Worm (Caenorhabditis elegans): Measurements from ENCODE around the gene E02H9.13.
"Not testable (repeated sequence)": the region's sequence is repeated elsewhere in the genome, so short reads cannot be mapped to it uniquely, and the experiment has no call there.

Gene E02H9.13

DNA sequence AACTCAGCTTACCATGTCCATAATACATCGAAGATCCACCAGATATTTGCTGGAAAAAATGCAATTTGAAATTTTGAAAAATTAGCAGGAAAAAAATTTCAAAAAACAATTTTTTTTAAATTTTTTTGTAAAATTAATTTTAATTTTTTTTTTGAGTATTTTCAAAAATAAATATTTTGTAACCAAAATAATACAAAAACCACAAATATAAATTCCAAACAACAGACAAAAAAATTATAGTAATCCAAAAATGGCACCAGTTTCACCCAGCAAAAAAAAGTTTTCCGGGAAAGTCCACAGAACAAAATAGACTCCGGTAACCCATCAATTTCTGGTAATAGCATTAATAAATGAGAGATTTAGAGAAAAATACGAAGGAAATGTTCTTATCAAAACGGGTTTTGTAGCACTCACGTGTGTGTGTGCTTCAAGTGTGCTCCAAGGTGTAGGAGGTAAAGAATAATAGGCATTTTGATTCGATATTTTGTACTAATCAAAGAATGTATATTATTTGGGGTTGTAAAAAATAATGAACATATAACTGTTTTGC, 16.3 kb upstream of the E02H9.13 start, which contains the start of gene nhr-121 (continued):
- TF ChIP-seq Y48G9A.11 (GFP tag; IDR thresholded peaks at IDR 0.05) (no peak), lim-7 (GFP tag; IDR thresholded peaks at IDR 0.05) (no peak), cey-2 (tag; optimal IDR thresholded peaks at IDR 0.05; ENCODE audit: borderline replicate concordance, insufficient read depth) (no peak), hlh-11 (tag; optimal IDR thresholded peaks at IDR 0.05) (peak; percentile 61), lin-15B (tag; optimal IDR thresholded peaks at IDR 0.05) (no peak), dve-1 (tag; optimal IDR thresholded peaks at IDR 0.05; ENCODE audit: insufficient read depth) (peak; percentile 72), pha-4 (GFP tag; IDR thresholded peaks at IDR 0.05) (no peak), pha-4 (tag; optimal IDR thresholded peaks at IDR 0.05) (no peak)

DNA sequence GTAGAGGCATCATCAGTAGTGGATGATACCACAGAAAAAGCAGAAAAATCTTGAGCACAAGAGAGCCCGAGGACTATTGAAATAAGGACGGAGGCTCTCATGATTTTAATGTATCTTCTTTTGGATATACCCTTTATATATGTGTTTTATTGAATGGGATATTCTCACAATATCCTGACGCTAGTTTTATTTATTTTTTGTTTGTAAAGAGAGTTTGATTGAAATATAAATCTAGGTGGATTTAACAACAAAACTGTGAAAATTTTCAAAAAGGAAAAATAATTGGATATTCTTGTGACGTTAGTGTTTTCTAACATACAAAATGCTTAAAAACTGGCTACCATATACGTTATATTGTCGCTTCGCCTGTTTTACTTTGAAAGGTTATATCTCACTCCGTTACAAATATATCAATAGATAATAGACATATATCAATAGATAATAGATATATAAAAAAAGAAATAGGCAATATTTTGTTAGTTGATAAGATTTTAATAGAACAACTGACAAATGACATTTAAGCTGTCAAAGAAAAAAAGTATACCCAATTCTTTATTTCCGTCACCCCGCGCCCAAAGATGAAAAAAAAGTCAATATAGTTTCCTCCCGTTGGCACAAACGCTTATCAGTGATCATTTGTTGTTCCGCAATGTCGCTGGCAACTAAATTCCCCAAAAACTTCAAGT, 7.2 kb upstream of the E02H9.13 start, which contains the start of the genes E02H9.7 and klo-2:
Gene E02H9.7, minus strand, starts transcription at position 101 of the 686 bp plus-strand sequence.
Gene klo-2, plus strand, starts transcription at position 636 of the 686 bp plus-strand sequence.
- TF ChIP-seq daf-19 (GFP tag; conservative IDR thresholded peaks at IDR 0.05): no peak
- TF ChIP-seq madf-9 (GFP tag; conservative IDR thresholded peaks at IDR 0.05): no peak
- TF ChIP-seq pqm-1 (tag; optimal IDR thresholded peaks at IDR 0.05): peak; percentile 15
- no peak for TF ChIP-seq egl-27 (tag; optimal IDR thresholded peaks at IDR 0.05)
- TF ChIP-seq nhr-6 (tag; optimal IDR thresholded peaks at IDR 0.05): no peak
- no peak for TF ChIP-seq zag-1 (tag; optimal IDR thresholded peaks at IDR 0.05)
- TF ChIP-seq snpc-1.2 (GFP tag; IDR thresholded peaks at IDR 0.05): no peak
- TF ChIP-seq nhr-111 (GFP tag; optimal IDR thresholded peaks at IDR 0.05): no peak
- no peak for TF ChIP-seq nhr-42 (GFP tag; IDR thresholded peaks at IDR 0.05)
- TF ChIP-seq spr-1 (tag; optimal IDR thresholded peaks at IDR 0.05): no peak
- peak; percentile 0 for TF ChIP-seq nhr-28 (tag; optimal IDR thresholded peaks at IDR 0.05)

DNA sequence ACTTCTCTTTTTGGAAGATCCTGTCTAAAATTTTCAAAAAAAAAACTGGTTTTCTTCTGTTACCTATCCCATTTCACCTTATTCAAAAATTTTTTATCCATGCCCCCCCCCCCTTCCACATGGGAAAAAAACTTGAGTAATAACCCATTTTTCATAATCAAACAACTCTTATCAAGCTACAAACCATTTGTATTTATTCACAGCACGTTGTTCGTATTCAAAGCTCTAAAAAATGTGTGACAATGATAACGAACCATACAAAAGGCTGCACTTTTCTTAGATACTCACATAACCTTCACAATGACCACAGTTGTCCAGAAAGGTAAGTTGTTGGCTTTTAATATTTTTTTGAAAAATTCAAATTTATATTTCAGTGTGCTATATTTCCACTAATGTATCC, 2.7 kb downstream of the E02H9.13 start, which contains the start of gene E02H9.6:
Gene E02H9.6, plus strand, starts transcription at position 301 of the 400 bp plus-strand sequence.
- TF ChIP-seq Y75B8A.6 (GFP tag; IDR thresholded peaks at IDR 0.05); D1046.2 (GFP tag; IDR thresholded peaks at IDR 0.05); dpl-1 (GFP tag; optimal IDR thresholded peaks at IDR 0.05): not testable (repeated sequence)

DNA sequence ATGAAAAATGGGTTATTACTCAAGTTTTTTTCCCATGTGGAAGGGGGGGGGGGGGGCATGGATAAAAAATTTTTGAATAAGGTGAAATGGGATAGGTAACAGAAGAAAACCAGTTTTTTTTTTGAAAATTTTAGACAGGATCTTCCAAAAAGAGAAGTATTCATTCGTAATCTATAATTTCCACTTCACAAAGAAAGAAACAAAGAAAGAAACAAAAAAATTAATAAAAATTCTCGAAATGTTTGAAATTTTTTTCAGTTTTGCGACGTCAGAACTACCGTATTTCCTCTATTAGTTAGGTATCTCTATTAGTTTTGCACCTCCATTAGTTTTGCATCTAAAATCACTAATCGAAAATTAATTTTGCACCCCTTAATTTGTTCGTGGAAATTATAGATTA, 3.2 kb downstream of the E02H9.13 start, which contains the start of gene W04B5.6:
Gene W04B5.6, minus strand, starts transcription at position 101 of the 400 bp plus-strand sequence.
- TF ChIP-seq F37D6.2 (tag; optimal IDR thresholded peaks at IDR 0.05); nhr-42 (GFP tag; IDR thresholded peaks at IDR 0.05); set-16 (GFP tag; IDR thresholded peaks at IDR 0.05): not testable (repeated sequence)

DNA sequence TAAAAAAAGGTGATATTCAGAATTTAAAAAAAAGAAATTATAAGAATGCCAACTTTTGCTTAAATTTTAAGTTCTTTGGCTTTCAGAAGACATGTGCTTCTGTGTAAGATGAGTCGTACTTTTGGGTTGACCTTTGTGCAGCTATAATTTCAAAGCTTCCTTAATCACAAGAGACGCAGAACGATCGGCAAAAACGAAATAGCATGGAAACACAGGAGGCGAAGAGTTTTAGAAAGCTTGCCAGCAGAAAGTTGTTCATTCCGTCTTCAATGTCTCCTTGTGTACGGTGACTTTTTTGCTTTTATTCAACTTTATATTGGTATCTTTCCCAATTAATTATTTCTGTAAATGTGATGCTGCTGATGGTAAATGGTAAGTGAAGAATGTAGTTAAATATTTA, 5.6 kb downstream of the E02H9.13 start:
- peak; percentile 9 for TF ChIP-seq nhr-28 (tag; optimal IDR thresholded peaks at IDR 0.05)
- TF ChIP-seq duxl-1 (tag; optimal IDR thresholded peaks at IDR 0.05; ENCODE audit: poor library complexity): peak; percentile 14
- TF ChIP-seq hlh-11 (tag; optimal IDR thresholded peaks at IDR 0.05): no peak

DNA sequence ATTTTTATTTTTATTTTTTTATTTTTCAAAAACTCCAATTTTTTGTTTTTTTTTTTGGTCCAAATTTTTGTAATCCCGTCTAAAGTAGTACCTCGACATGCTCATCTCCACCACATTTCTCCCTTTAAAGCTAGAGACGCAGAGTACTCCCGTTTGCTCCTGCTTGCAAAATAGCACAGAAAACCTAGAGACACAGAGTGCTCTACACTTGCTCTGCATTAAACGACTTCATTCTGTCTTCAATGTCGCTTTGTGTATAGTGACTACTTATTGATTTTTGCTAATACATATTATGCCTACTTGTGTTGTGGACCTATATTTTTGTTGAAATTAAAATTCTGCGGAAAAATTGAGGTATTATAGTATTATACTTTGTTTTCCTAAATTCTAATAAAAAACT, 12.4 kb downstream of the E02H9.13 start, which contains the start of gene W04B5.8:
Gene W04B5.8, plus strand, starts transcription at position 195 of the 400 bp plus-strand sequence.
- no peak for TF ChIP-seq nhr-42 (GFP tag; IDR thresholded peaks at IDR 0.05)
- TF ChIP-seq skn-1 (tag; optimal IDR thresholded peaks at IDR 0.05): no peak
- TF ChIP-seq mes-2 (tag; optimal IDR thresholded peaks at IDR 0.05; ENCODE audit: poor library complexity, severe bottlenecking): peak; percentile 19
- peak; percentile 80 for TF ChIP-seq aha-1 (tag)
- TF ChIP-seq hmg-1.1 (GFP tag; IDR thresholded peaks at IDR 0.05): peak; percentile 35; the same call in 1 of the 2 replicates
- peak in 1 of 2 experiments; percentile 4 for TF ChIP-seq lsy-2 (tag; optimal IDR thresholded peaks at IDR 0.05)
- no peak for TF ChIP-seq mxl-2 (GFP tag; conservative IDR thresholded peaks at IDR 0.05)
- no peak for TF ChIP-seq lin-13 (GFP tag; optimal IDR thresholded peaks at IDR 0.05)
